Fruit fly (Drosophila melanogaster) whole organism, embryonic: ENCODE data around the gene wdb.

Experiments
- ATbp ChIP-seq: fragments of 200-800 bp; sonication (Bioruptor generic); optimal IDR thresholded peaks from 2 replicates; lab custom pipeline; 2017; ENCODE audit warnings: missing biosample characterization, mild to moderate bottlenecking, missing genetic modification characterization, missing genetic modification reagents
- Asciz ChIP-seq: fragments of 200-800 bp; sonication (Bioruptor generic); optimal IDR thresholded peaks from 2 replicates; lab custom pipeline; 2017; ENCODE audit warnings: missing biosample characterization, mild to moderate bottlenecking, missing genetic modification characterization, missing genetic modification reagents
- B-H1 ChIP-seq: fragments of 200-800 bp; sonication (Bioruptor generic); IDR thresholded peaks from 3 replicates; pipeline ENCODE4 v1.3.6; 2022; ENCODE audit warnings: missing biosample characterization, missing genetic modification characterization
- CG10267 ChIP-seq: fragments of 200-800 bp; sonication (Bioruptor generic); optimal IDR thresholded peaks from 2 replicates; lab custom pipeline; 2018; ENCODE audit warnings: missing biosample characterization, mild to moderate bottlenecking, missing genetic modification characterization, moderate library complexity
- CG10979 ChIP-seq: fragments of 200-800 bp; sonication (Bioruptor generic); optimal IDR thresholded peaks from 2 replicates; lab custom pipeline; 2018; ENCODE audit warnings: missing biosample characterization, mild to moderate bottlenecking, missing genetic modification characterization, moderate library complexity
- CG11093 ChIP-seq: fragments of 200-800 bp; sonication (Bioruptor generic); IDR thresholded peaks from 3 replicates; pipeline ENCODE4 v1.3.6; 2022; ENCODE audit warnings: missing biosample characterization, missing genetic modification characterization
- CG11695 ChIP-seq: fragments of 200-800 bp; sonication (Bioruptor generic); IDR thresholded peaks from 3 replicates; pipeline ENCODE4 v1.3.6; 2022; ENCODE audit warnings: missing biosample characterization, missing genetic modification characterization
- CG12071 ChIP-seq: fragments of 200-800 bp; sonication (Bioruptor generic); optimal IDR thresholded peaks from 3 replicates; lab custom pipeline; 2018; ENCODE audit warnings: missing biosample characterization, mild to moderate bottlenecking, missing genetic modification characterization
- CG12391 ChIP-seq: fragments of 200-800 bp; sonication (Bioruptor generic); optimal IDR thresholded peaks from 3 replicates; lab custom pipeline; 2018; ENCODE audit warnings: missing biosample characterization, mild to moderate bottlenecking, missing genetic modification characterization, moderate library complexity
- CG12744 ChIP-seq: fragments of 200-800 bp; sonication (Bioruptor generic); optimal IDR thresholded peaks from 2 replicates; lab custom pipeline; 2016; ENCODE audit warnings: missing biosample characterization, missing genetic modification characterization
- CG13424 ChIP-seq: fragments of 200-800 bp; sonication (Bioruptor generic); optimal IDR thresholded peaks from 2 replicates; lab custom pipeline; 2019; ENCODE audit warnings: missing biosample characterization, mild to moderate bottlenecking, missing genetic modification characterization, moderate library complexity
- CG16813 ChIP-seq: fragments of 200-800 bp; sonication (Bioruptor generic); IDR thresholded peaks from 3 replicates; pipeline ENCODE4 v1.3.6; 2022; ENCODE audit warnings: missing biosample characterization, missing genetic modification characterization; ENCODE audit not compliant: partially characterized antibody
- CG17186 ChIP-seq: fragments of 200-800 bp; sonication (Bioruptor generic); optimal IDR thresholded peaks from 3 replicates; lab custom pipeline; 2017; ENCODE audit warnings: missing biosample characterization, missing genetic modification reagents, missing genetic modification characterization
- CG18599 ChIP-seq: fragments of 200-800 bp; sonication (Bioruptor generic); optimal IDR thresholded peaks from 3 replicates; lab custom pipeline; 2017; ENCODE audit warnings: missing biosample characterization, missing genetic modification characterization, mild to moderate bottlenecking, moderate library complexity, missing genetic modification reagents
- CG2678 ChIP-seq: fragments of 200-800 bp; sonication (Bioruptor generic); optimal IDR thresholded peaks from 3 replicates; lab custom pipeline; 2019; ENCODE audit warnings: missing biosample characterization, mild to moderate bottlenecking, missing genetic modification characterization, moderate library complexity
- CG4360 ChIP-seq: fragments of 200-800 bp; sonication (Bioruptor generic); IDR thresholded peaks from 2 replicates; pipeline ENCODE4 v1.3.6; 2022; ENCODE audit warnings: missing biosample characterization, missing genetic modification characterization
- CG4820 ChIP-seq: fragments of 200-800 bp; sonication (Bioruptor generic); optimal IDR thresholded peaks from 3 replicates; lab custom pipeline; 2016; ENCODE audit warnings: missing biosample characterization, missing genetic modification characterization
- CG4854 ChIP-seq: fragments of 200-800 bp; sonication (Bioruptor generic); optimal IDR thresholded peaks from 2 replicates; lab custom pipeline; 2016; ENCODE audit warnings: missing biosample characterization, missing genetic modification characterization, inconsistent platforms
- CG5180 ChIP-seq: fragments of 200-800 bp; sonication (Bioruptor generic); optimal IDR thresholded peaks from 3 replicates; lab custom pipeline; 2017; ENCODE audit warnings: missing biosample characterization, missing genetic modification characterization, mild to moderate bottlenecking, moderate library complexity, missing genetic modification reagents
- CG6813 ChIP-seq: fragments of 200-800 bp; sonication (Bioruptor generic); optimal IDR thresholded peaks from 2 replicates; lab custom pipeline; 2017; ENCODE audit warnings: missing biosample characterization, missing genetic modification characterization, mild to moderate bottlenecking, moderate library complexity, missing genetic modification reagents
- CG7839 ChIP-seq: fragments of 200-800 bp; sonication (Bioruptor generic); optimal IDR thresholded peaks from 3 replicates; lab custom pipeline; 2018; ENCODE audit warnings: missing biosample characterization, mild to moderate bottlenecking, missing genetic modification characterization, moderate library complexity
- CkIIα-i1 ChIP-seq: fragments of 200-800 bp; sonication (Bioruptor generic); IDR thresholded peaks from 2 replicates; pipeline ENCODE4 v1.3.6; 2022; ENCODE audit warnings: missing biosample characterization, missing genetic modification characterization
- CrebB ChIP-seq: fragments of 200-800 bp; sonication (Bioruptor generic); optimal IDR thresholded peaks from 3 replicates; lab custom pipeline; 2018; ENCODE audit warnings: missing biosample characterization, mild to moderate bottlenecking, missing genetic modification characterization
- D ChIP-seq, 2 experiments: fragments of 200-800 bp in 1 of 2; fragments of >200 bp in 1 of 2; sonication (Bioruptor generic) in 1 of 2; optimal IDR thresholded peaks; 2 replicates in 1 of 2; 3 replicates in 1 of 2; lab custom pipeline; 2017; ENCODE audit warnings: mild to moderate bottlenecking in 1 of 2, missing biosample characterization in 1 of 2, missing genetic modification characterization in 1 of 2, missing genetic modification reagents in 1 of 2
- GATAe ChIP-seq: fragments of 200-800 bp; sonication (Bioruptor generic); conservative IDR thresholded peaks from 2 replicates; pipeline ENCODE4 v1.3.6; 2022; ENCODE audit warnings: missing biosample characterization, missing genetic modification characterization
- Gug ChIP-seq: fragments of 200-800 bp; sonication (Bioruptor generic); IDR thresholded peaks from 4 replicates; pipeline ENCODE4 v1.3.6; 2022; ENCODE audit warnings: missing biosample characterization, missing genetic modification characterization
- Hr51 ChIP-seq, 2 experiments: fragments of 200-800 bp; sonication (Bioruptor generic); optimal IDR thresholded peaks; 2 replicates in 1 of 2; 3 replicates in 1 of 2; lab custom pipeline; 2016 to 2018; ENCODE audit warnings: missing biosample characterization in 2 of 2, missing genetic modification characterization in 2 of 2, mild to moderate bottlenecking in 1 of 2, moderate library complexity in 1 of 2
- Hr78 ChIP-seq, 2 experiments: fragments of 200-800 bp in 1 of 2; fragments of >200 bp in 1 of 2; sonication (Bioruptor generic) in 1 of 2; optimal IDR thresholded peaks; 2 replicates each; lab custom pipeline; 2017 to 2019; ENCODE audit warnings: missing biosample characterization in 2 of 2, missing genetic modification characterization in 2 of 2, mild to moderate bottlenecking in 1 of 2, moderate library complexity in 1 of 2
- NC2α ChIP-seq: fragments of 200-800 bp; sonication (Bioruptor generic); optimal IDR thresholded peaks from 2 replicates; lab custom pipeline; 2016; ENCODE audit warnings: missing biosample characterization, missing genetic modification characterization
- Oli ChIP-seq: fragments of 200-800 bp; sonication (Bioruptor generic); optimal IDR thresholded peaks from 2 replicates; lab custom pipeline; 2018; ENCODE audit warnings: missing biosample characterization, mild to moderate bottlenecking, missing genetic modification characterization, moderate library complexity
- Rx ChIP-seq: fragments of 200-800 bp; sonication (Bioruptor generic); IDR thresholded peaks from 2 replicates; pipeline ENCODE4 v1.3.6; 2022; ENCODE audit warnings: missing biosample characterization, missing genetic modification characterization
- YL-1 ChIP-seq: fragments of 200-800 bp; sonication (Bioruptor generic); optimal IDR thresholded peaks from 3 replicates; lab custom pipeline; 2017; ENCODE audit warnings: missing biosample characterization, mild to moderate bottlenecking, missing genetic modification characterization
- az2 ChIP-seq: fragments of 200-800 bp; sonication (Bioruptor generic); optimal IDR thresholded peaks from 3 replicates; lab custom pipeline; 2016; ENCODE audit warnings: missing biosample characterization, missing genetic modification characterization
- bbx ChIP-seq: fragments of 200-800 bp; sonication (Bioruptor generic); IDR thresholded peaks from 2 replicates; pipeline ENCODE4 v1.3.6; 2022; ENCODE audit warnings: missing biosample characterization, missing genetic modification characterization; ENCODE audit not compliant: partially characterized antibody
- bsh ChIP-seq, 2 experiments: fragments of 200-800 bp; sonication (Bioruptor generic); optimal IDR thresholded peaks; 2 replicates each; lab custom pipeline; 2017 to 2018; ENCODE audit warnings: mild to moderate bottlenecking in 2 of 2, missing biosample characterization in 2 of 2, missing genetic modification characterization in 2 of 2, moderate library complexity in 1 of 2
- chm ChIP-seq: fragments of 200-800 bp; sonication (Bioruptor generic); IDR thresholded peaks from 2 replicates; pipeline ENCODE4 v1.3.6; 2022; ENCODE audit warnings: missing biosample characterization, missing genetic modification characterization
- chn ChIP-seq: fragments of 200-800 bp; sonication (Bioruptor generic); optimal IDR thresholded peaks from 2 replicates; lab custom pipeline; 2016; ENCODE audit warnings: missing biosample characterization, missing genetic modification characterization
- fu2 ChIP-seq: fragments of 200-800 bp; sonication (Bioruptor generic); optimal IDR thresholded peaks from 2 replicates; lab custom pipeline; 2016; ENCODE audit warnings: missing biosample characterization, missing genetic modification characterization
- nerfin-1 ChIP-seq: fragments of 200-800 bp; sonication (Bioruptor generic); optimal IDR thresholded peaks from 3 replicates; lab custom pipeline; 2019; ENCODE audit warnings: missing biosample characterization, mild to moderate bottlenecking, missing genetic modification characterization, moderate library complexity
- phol ChIP-seq: fragments of 200-800 bp; sonication (Bioruptor generic); optimal IDR thresholded peaks from 3 replicates; lab custom pipeline; 2018; ENCODE audit warnings: missing biosample characterization, mild to moderate bottlenecking, missing genetic modification characterization, moderate library complexity
- pita ChIP-seq: fragments of 200-800 bp; sonication (Bioruptor generic); optimal IDR thresholded peaks from 2 replicates; lab custom pipeline; 2017; ENCODE audit warnings: missing biosample characterization, mild to moderate bottlenecking, missing genetic modification characterization
- sim ChIP-seq: fragments of 200-800 bp; sonication (Bioruptor generic); IDR thresholded peaks from 2 replicates; pipeline ENCODE4 v1.3.6; 2022; ENCODE audit warnings: missing biosample characterization, missing genetic modification characterization
- stc ChIP-seq: fragments of 200-800 bp; sonication (Bioruptor generic); IDR thresholded peaks from 2 replicates; pipeline ENCODE4 v1.3.6; 2022; ENCODE audit warnings: missing biosample characterization, missing genetic modification characterization
- sug ChIP-seq: fragments of 200-800 bp; optimal IDR thresholded peaks from 2 replicates; lab custom pipeline; 2019; ENCODE audit warnings: missing biosample characterization, mild to moderate bottlenecking, missing genetic modification characterization, moderate library complexity
- trem ChIP-seq: fragments of 200-800 bp; optimal IDR thresholded peaks from 3 replicates; lab custom pipeline; 2019; ENCODE audit warnings: missing biosample characterization, mild to moderate bottlenecking, missing genetic modification characterization, moderate library complexity
- trh ChIP-seq: fragments of 200-800 bp; sonication (Bioruptor generic); optimal IDR thresholded peaks from 2 replicates; lab custom pipeline; 2016; ENCODE audit warnings: missing biosample characterization, missing genetic modification characterization
- wdn ChIP-seq: fragments of 200-800 bp; sonication (Bioruptor generic); IDR thresholded peaks from 2 replicates; pipeline ENCODE4 v1.3.6; 2022; ENCODE audit warnings: missing biosample characterization, missing genetic modification characterization

The wdb gene

DNA sequence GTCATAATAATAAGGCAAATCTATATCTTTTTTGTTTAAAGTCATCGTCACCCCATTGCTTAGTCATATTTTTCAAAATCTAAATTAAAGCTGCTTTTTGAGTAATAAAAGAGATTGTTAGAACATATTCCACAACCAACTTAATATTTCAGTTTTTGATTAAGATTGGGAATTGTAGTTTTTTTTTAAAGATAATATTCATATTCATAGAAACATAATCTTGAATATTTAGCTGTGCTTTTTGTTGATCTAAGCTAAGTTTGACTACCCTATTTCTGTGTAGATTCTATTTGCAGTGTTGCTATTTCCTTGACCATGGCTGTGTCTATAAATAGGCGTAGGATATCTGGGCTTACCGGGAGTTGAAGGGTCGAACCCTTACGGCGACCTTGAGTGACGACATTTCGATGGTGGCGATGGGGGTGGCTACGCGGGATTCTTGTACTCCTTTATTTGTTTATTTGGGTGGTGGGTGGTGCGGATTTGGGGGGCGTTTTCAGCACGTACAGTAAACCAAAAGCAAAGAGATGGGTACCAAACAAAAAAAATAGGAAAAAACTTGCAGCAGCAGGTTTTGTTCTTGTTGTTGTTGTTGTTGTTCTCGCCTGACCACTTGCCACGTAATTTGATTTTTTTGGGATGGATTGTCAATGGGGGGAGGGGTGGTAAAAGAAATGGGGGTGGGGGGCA lies 23.9 kb downstream of the wdb start (continued):
- TF ChIP-seq CG12391 (peak; percentile 32), wdn (GFP tag; lab: Robert Waterston, UW) (no peak), CG2678 (tag; lab: Kevin White, UChicago) (no peak), pita (no peak), bsh (GFP tag; optimal IDR thresholded peaks at IDR 0.05; lab: Kevin White, UChicago) (peak in 1 of 2 experiments; percentile 25), CG11695 (GFP tag; lab: Robert Waterston, UW) (no peak), CrebB (tag; lab: Kevin White, UChicago) (no peak), Asciz (peak; percentile 13), CG4854 (GFP tag; lab: Kevin White, UChicago) (no peak), YL-1 (GFP tag; lab: Kevin White, UChicago) (no peak), sim (GFP tag; lab: Robert Waterston, UW) (0 out of 2 replicates have a peak, but pooled peaks have one; percentile 5), fu2 (GFP tag; lab: Kevin White, UChicago) (no peak), trem (tag; lab: Kevin White, UChicago) (no peak), CG6813 (GFP tag; lab: Kevin White, UChicago) (no peak), CG5180 (GFP tag; lab: Kevin White, UChicago) (no peak), D (optimal IDR thresholded peaks at IDR 0.05; lab: Kevin White, UChicago) (no peak), D (GFP tag; optimal IDR thresholded peaks at IDR 0.05; lab: Kevin White, UChicago) (no peak), CG18599 (GFP tag; lab: Kevin White, UChicago) (peak; percentile 19), GATAe (GFP tag; lab: Robert Waterston, UW) (no peak), CG10979 (tag; lab: Kevin White, UChicago) (peak; percentile 26), CG10267 (peak; percentile 21), chn (GFP tag; lab: Kevin White, UChicago) (peak; percentile 16), Rx (no peak), NC2α (GFP tag; lab: Kevin White, UChicago) (no peak), phol (peak; percentile 44), sug (tag; lab: Kevin White, UChicago) (no peak), stc (GFP tag; lab: Robert Waterston, UW) (no peak; the same call in 1 of the 2 replicates), CG17186 (GFP tag; lab: Kevin White, UChicago) (no peak), bbx (GFP tag; lab: Robert Waterston, UW) (0 out of 2 replicates have a peak, but pooled peaks have one; percentile 32), Hr51 (GFP tag; optimal IDR thresholded peaks at IDR 0.05; lab: Kevin White, UChicago) (peak in 1 of 2 experiments; percentile 28), ATbp (GFP tag; lab: Kevin White, UChicago) (peak; percentile 4), CG4360 (peak; percentile 65), CG11093 (GFP tag; lab: Robert Waterston, UW) (no peak), chm (GFP tag; lab: Robert Waterston, UW) (0 out of 2 replicates have a peak, but pooled peaks have one; percentile 6), az2 (GFP tag; lab: Kevin White, UChicago) (no peak), B-H1 (GFP tag; lab: Robert Waterston, UW) (no peak), CG13424 (tag; lab: Kevin White, UChicago) (no peak), CG12071 (no peak), nerfin-1 (tag; lab: Kevin White, UChicago) (peak; percentile 99), CkIIα-i1 (GFP tag; lab: Robert Waterston, UW) (no peak), CG7839 (tag; lab: Kevin White, UChicago) (no peak), CG16813 (0 out of 3 replicates have a peak, but pooled peaks have one; percentile 7), CG12744 (GFP tag; lab: Kevin White, UChicago) (no peak), Gug (GFP tag; lab: Robert Waterston, UW) (no peak), trh (no peak), Oli (tag; lab: Kevin White, UChicago) (peak; percentile 30), CG4820 (GFP tag; lab: Kevin White, UChicago) (no peak), Hr78 (GFP tag; optimal IDR thresholded peaks at IDR 0.05; lab: Kevin White, UChicago) (no peak)
